Fruit fly (Drosophila melanogaster) whole organism, embryonic: ENCODE data around the gene Phyhd1.

Source experiments
- Aef1 ChIP-seq: fragments of 200-800 bp; sonication (Bioruptor generic); IDR thresholded peaks from 3 replicates; pipeline ENCODE4 v1.3.6; 2022; ENCODE audit warnings: missing biosample characterization, missing genetic modification characterization
- Bdp1 ChIP-seq: fragments of 200-800 bp; sonication (Bioruptor generic); optimal IDR thresholded peaks from 3 replicates; lab custom pipeline; 2016; ENCODE audit warnings: missing biosample characterization, missing genetic modification characterization
- C15 ChIP-seq: fragments of 200-800 bp; sonication (Bioruptor generic); IDR thresholded peaks from 3 replicates; pipeline ENCODE4 v1.3.6; 2022; ENCODE audit warnings: missing biosample characterization, missing genetic modification characterization
- CG11247 ChIP-seq: fragments of 200-800 bp; sonication (Bioruptor generic); IDR thresholded peaks from 2 replicates; pipeline ENCODE4 v1.3.6; 2022; ENCODE audit warnings: missing biosample characterization, missing genetic modification characterization
- CG13775 ChIP-seq: fragments of 200-800 bp; sonication (Bioruptor generic); optimal IDR thresholded peaks from 3 replicates; lab custom pipeline; 2017; ENCODE audit warnings: missing biosample characterization, mild to moderate bottlenecking, missing genetic modification characterization
- CG14014 ChIP-seq: fragments of 200-800 bp; sonication (Bioruptor generic); IDR thresholded peaks from 2 replicates; pipeline ENCODE4 v1.3.6; 2022; ENCODE audit warnings: missing biosample characterization, missing genetic modification characterization
- CG14710 ChIP-seq: fragments of 200-800 bp; sonication (Bioruptor generic); optimal IDR thresholded peaks from 3 replicates; lab custom pipeline; 2019; ENCODE audit warnings: missing biosample characterization, mild to moderate bottlenecking, missing genetic modification characterization, moderate library complexity
- CG15479 ChIP-seq: fragments of 200-800 bp; sonication (Bioruptor generic); optimal IDR thresholded peaks from 3 replicates; lab custom pipeline; 2019; ENCODE audit warnings: missing biosample characterization, mild to moderate bottlenecking, missing genetic modification characterization, moderate library complexity
- CG15696 ChIP-seq: fragments of 200-800 bp; sonication (Bioruptor generic); optimal IDR thresholded peaks from 2 replicates; lab custom pipeline; 2019; ENCODE audit warnings: missing biosample characterization, mild to moderate bottlenecking, missing genetic modification characterization, moderate library complexity
- CG18599 ChIP-seq: fragments of 200-800 bp; sonication (Bioruptor generic); optimal IDR thresholded peaks from 3 replicates; lab custom pipeline; 2017; ENCODE audit warnings: missing biosample characterization, missing genetic modification characterization, mild to moderate bottlenecking, moderate library complexity, missing genetic modification reagents
- CG30020 ChIP-seq: fragments of 200-800 bp; optimal IDR thresholded peaks from 2 replicates; lab custom pipeline; 2019; ENCODE audit warnings: missing biosample characterization, mild to moderate bottlenecking, missing genetic modification characterization, moderate library complexity
- CG30403 ChIP-seq: fragments of 200-800 bp; sonication (Bioruptor generic); optimal IDR thresholded peaks from 3 replicates; lab custom pipeline; 2016; ENCODE audit warnings: missing biosample characterization, missing genetic modification characterization
- CG31441 ChIP-seq: fragments of 200-800 bp; sonication (Bioruptor generic); IDR thresholded peaks from 2 replicates; pipeline ENCODE4 v1.3.6; 2022; ENCODE audit warnings: missing biosample characterization, missing genetic modification characterization
- CG4424 ChIP-seq: fragments of 200-800 bp; sonication (Bioruptor generic); optimal IDR thresholded peaks from 3 replicates; lab custom pipeline; 2016; ENCODE audit warnings: missing biosample characterization, missing genetic modification characterization
- CG4617 ChIP-seq: fragments of 200-800 bp; sonication (Bioruptor generic); optimal IDR thresholded peaks from 3 replicates; lab custom pipeline; 2016; ENCODE audit warnings: missing biosample characterization, missing genetic modification characterization, borderline replicate concordance
- CG5245 ChIP-seq: fragments of 200-800 bp; sonication (Bioruptor generic); optimal IDR thresholded peaks from 3 replicates; lab custom pipeline; 2016; ENCODE audit warnings: missing biosample characterization, missing genetic modification characterization
- CG7271 ChIP-seq: fragments of 200-800 bp; sonication (Bioruptor generic); optimal IDR thresholded peaks from 2 replicates; lab custom pipeline; 2018; ENCODE audit warnings: missing biosample characterization, mild to moderate bottlenecking, missing genetic modification characterization, moderate library complexity
- CG7786 ChIP-seq: fragments of 200-800 bp; sonication (Bioruptor generic); optimal IDR thresholded peaks from 2 replicates; lab custom pipeline; 2016; ENCODE audit warnings: missing biosample characterization, missing genetic modification characterization
- Chrac-16 ChIP-seq: fragments of 200-800 bp; sonication (Bioruptor generic); optimal IDR thresholded peaks from 3 replicates; lab custom pipeline; 2016; ENCODE audit warnings: missing biosample characterization, missing genetic modification characterization
- Ets65A ChIP-seq: fragments of 200-800 bp; sonication (Bioruptor generic); peaks from one replicate; lab custom pipeline; 2016; ENCODE audit warnings: missing biosample characterization, missing genetic modification characterization
- Gug ChIP-seq: fragments of 200-800 bp; sonication (Bioruptor generic); IDR thresholded peaks from 4 replicates; pipeline ENCODE4 v1.3.6; 2022; ENCODE audit warnings: missing biosample characterization, missing genetic modification characterization
- H15 ChIP-seq: fragments of 200-800 bp; sonication (Bioruptor generic); IDR thresholded peaks from 3 replicates; pipeline ENCODE4 v1.3.6; 2022; ENCODE audit warnings: missing biosample characterization, missing genetic modification characterization
- HLH4C ChIP-seq: fragments of 200-800 bp; sonication (Bioruptor generic); IDR thresholded peaks from 3 replicates; pipeline ENCODE4 v1.3.6; 2022; ENCODE audit warnings: missing biosample characterization, missing genetic modification characterization; ENCODE audit not compliant: partially characterized antibody
- Hmr ChIP-seq: fragments of 200-800 bp; sonication (Bioruptor generic); optimal IDR thresholded peaks from 3 replicates; lab custom pipeline; 2017; ENCODE audit warnings: mild to moderate bottlenecking, missing biosample characterization, missing genetic modification reagents, missing genetic modification characterization
- Mes4 ChIP-seq: fragments of 200-800 bp; sonication (Bioruptor generic); optimal IDR thresholded peaks from 2 replicates; lab custom pipeline; 2016; ENCODE audit warnings: missing biosample characterization, missing genetic modification characterization
- Mrtf ChIP-seq: fragments of 200-800 bp; sonication (Bioruptor generic); IDR thresholded peaks from 3 replicates; pipeline ENCODE4 v1.3.6; 2022; ENCODE audit warnings: missing biosample characterization, missing genetic modification characterization
- Oli ChIP-seq: fragments of 200-800 bp; sonication (Bioruptor generic); optimal IDR thresholded peaks from 2 replicates; lab custom pipeline; 2018; ENCODE audit warnings: missing biosample characterization, mild to moderate bottlenecking, missing genetic modification characterization, moderate library complexity
- Poxn ChIP-seq: fragments of 200-800 bp; sonication (Bioruptor generic); IDR thresholded peaks from 2 replicates; pipeline ENCODE4 v1.3.6; 2022; ENCODE audit warnings: missing biosample characterization, missing genetic modification characterization
- Ptx1 ChIP-seq: fragments of 200-800 bp; sonication (Bioruptor generic); IDR thresholded peaks from 2 replicates; pipeline ENCODE4 v1.3.6; 2022; ENCODE audit warnings: missing biosample characterization, missing genetic modification characterization
- Ravus ChIP-seq: fragments of 200-800 bp; sonication (Bioruptor generic); IDR thresholded peaks from 2 replicates; pipeline ENCODE4 v1.3.6; 2022; ENCODE audit warnings: missing biosample characterization, missing genetic modification characterization
- Sox100B ChIP-seq: fragments of 200-800 bp; sonication (Bioruptor generic); optimal IDR thresholded peaks from 3 replicates; lab custom pipeline; 2018; ENCODE audit warnings: missing biosample characterization, mild to moderate bottlenecking, missing genetic modification characterization
- Taf1 ChIP-seq: fragments of 200-800 bp; sonication (Bioruptor generic); IDR thresholded peaks from 2 replicates; pipeline ENCODE4 v1.3.6; 2022; ENCODE audit warnings: missing biosample characterization, missing genetic modification characterization
- Tbp ChIP-seq: fragments of >200 bp; optimal IDR thresholded peaks from 2 replicates; lab custom pipeline; 2018; ENCODE audit warnings: missing biosample characterization, missing genetic modification characterization
- Vsx1 ChIP-seq: fragments of 200-800 bp; sonication (Bioruptor generic); optimal IDR thresholded peaks from 2 replicates; lab custom pipeline; 2017; ENCODE audit warnings: missing biosample characterization, mild to moderate bottlenecking, missing genetic modification characterization, missing genetic modification reagents
- ap ChIP-seq: fragments of 200-800 bp; sonication (Bioruptor generic); IDR thresholded peaks from 2 replicates; pipeline ENCODE4 v1.3.6; 2022; ENCODE audit warnings: missing biosample characterization, missing genetic modification characterization
- ara ChIP-seq: fragments of 200-800 bp; sonication (Bioruptor generic); IDR thresholded peaks from 2 replicates; pipeline ENCODE4 v1.3.6; 2022; ENCODE audit warnings: missing biosample characterization, missing genetic modification characterization
- ato ChIP-seq: fragments of 200-800 bp; sonication (Bioruptor generic); IDR thresholded peaks from 2 replicates; pipeline ENCODE4 v1.3.6; 2022; ENCODE audit warnings: missing biosample characterization, missing genetic modification characterization; ENCODE audit not compliant: partially characterized antibody
- cad ChIP-seq: fragments of >200 bp; optimal IDR thresholded peaks from 2 replicates; lab custom pipeline; 2017; ENCODE audit warnings: missing biosample characterization, missing genetic modification characterization
- eve ChIP-seq, 2 experiments: fragments of >200 bp; optimal IDR thresholded peaks; 2 replicates each; lab custom pipeline; 2017; ENCODE audit warnings: missing biosample characterization in 2 of 2, missing genetic modification characterization in 2 of 2
- fu2 ChIP-seq: fragments of 200-800 bp; sonication (Bioruptor generic); optimal IDR thresholded peaks from 2 replicates; lab custom pipeline; 2016; ENCODE audit warnings: missing biosample characterization, missing genetic modification characterization
- gro ChIP-seq: fragments of 200-800 bp; sonication (Bioruptor generic); optimal IDR thresholded peaks from 2 replicates; lab custom pipeline; 2016; ENCODE audit warnings: missing biosample characterization, missing genetic modification characterization
- hbn ChIP-seq: fragments of 200-800 bp; sonication (Bioruptor generic); IDR thresholded peaks from 2 replicates; pipeline ENCODE4 v1.3.6; 2022; ENCODE audit warnings: missing biosample characterization, missing genetic modification characterization; ENCODE audit not compliant: partially characterized antibody
- ind ChIP-seq: fragments of 200-800 bp; sonication (Bioruptor generic); optimal IDR thresholded peaks from 3 replicates; lab custom pipeline; 2016; ENCODE audit warnings: missing biosample characterization, missing genetic modification characterization
- kay ChIP-seq: fragments of 200-800 bp; sonication (Bioruptor generic); optimal IDR thresholded peaks from 2 replicates; lab custom pipeline; 2016; ENCODE audit warnings: missing biosample characterization, missing genetic modification characterization
- nerfin-2 ChIP-seq: fragments of 200-800 bp; sonication (Bioruptor generic); IDR thresholded peaks from 2 replicates; pipeline ENCODE4 v1.3.6; 2022; ENCODE audit warnings: missing biosample characterization, missing genetic modification characterization; ENCODE audit not compliant: partially characterized antibody
- nmo ChIP-seq: fragments of 200-800 bp; sonication (Bioruptor generic); optimal IDR thresholded peaks from 2 replicates; lab custom pipeline; 2018; ENCODE audit warnings: missing biosample characterization, mild to moderate bottlenecking, missing genetic modification characterization, moderate library complexity
- sc ChIP-seq, 3 experiments: fragments of >200 bp in 2 of 3; fragments of 200-800 bp in 1 of 3; sonication (Bioruptor generic) in 1 of 3; optimal IDR thresholded peaks; 2 replicates in 2 of 3; 3 replicates in 1 of 3; lab custom pipeline; 2017; ENCODE audit warnings: mild to moderate bottlenecking in 1 of 3, missing biosample characterization in 1 of 3, missing genetic modification characterization in 1 of 3, missing genetic modification reagents in 1 of 3
- scrt ChIP-seq: fragments of 200-800 bp; sonication (Bioruptor generic); optimal IDR thresholded peaks from 2 replicates; lab custom pipeline; 2018; ENCODE audit warnings: missing biosample characterization, mild to moderate bottlenecking, missing genetic modification characterization, moderate library complexity
- sr ChIP-seq: fragments of 200-800 bp; sonication (Bioruptor generic); IDR thresholded peaks from 3 replicates; pipeline ENCODE4 v1.3.6; 2022; ENCODE audit warnings: missing biosample characterization, missing genetic modification characterization
- tgo ChIP-seq: fragments of 200-800 bp; sonication (Bioruptor generic); IDR thresholded peaks from 3 replicates; pipeline ENCODE4 v1.3.6; 2022; ENCODE audit warnings: missing biosample characterization, missing genetic modification characterization
- wor ChIP-seq: fragments of 200-800 bp; sonication (Bioruptor generic); IDR thresholded peaks from 2 replicates; pipeline ENCODE4 v1.3.6; 2022; ENCODE audit warnings: missing biosample characterization, missing genetic modification characterization
- zfh2 ChIP-seq: fragments of 200-800 bp; sonication (Bioruptor generic); optimal IDR thresholded peaks from 2 replicates; lab custom pipeline; 2016; ENCODE audit warnings: missing biosample characterization, missing genetic modification characterization

The Phyhd1 gene

DNA sequence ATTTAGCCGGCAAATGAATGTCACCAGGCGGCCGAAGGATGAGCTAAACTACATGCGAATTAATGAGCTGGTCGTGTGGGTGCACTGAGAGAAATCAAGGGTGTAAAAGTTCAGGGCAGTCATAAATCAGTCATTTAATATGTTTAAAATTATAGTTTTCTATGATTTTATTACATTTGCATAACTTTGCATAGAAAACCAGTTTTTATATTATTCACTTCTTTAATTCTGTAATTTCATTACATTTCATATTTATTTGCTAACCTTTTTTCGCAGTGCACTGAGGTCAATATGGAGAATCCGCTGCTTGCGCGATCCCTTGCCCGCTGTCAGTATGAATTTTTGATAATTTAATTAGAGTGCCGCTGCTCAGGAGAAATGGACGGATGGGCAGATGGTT lies 39.4 kb downstream of the Phyhd1 start (continued):
- TF ChIP-seq CG30403 (peak; percentile 31), Sox100B (GFP tag; lab: Kevin White, UChicago) (peak; percentile 6), C15 (GFP tag; lab: Robert Waterston, UW) (no peak), kay (GFP tag; lab: Kevin White, UChicago) (no peak), CG30020 (tag; lab: Kevin White, UChicago) (no peak), Taf1 (GFP tag; lab: Robert Waterston, UW) (no peak), sc (optimal IDR thresholded peaks at IDR 0.05; lab: Kevin White, UChicago) (no peak), sc (GFP tag; optimal IDR thresholded peaks at IDR 0.05; lab: Kevin White, UChicago) (peak; percentile 46), CG15479 (no peak), zfh2 (no peak), CG14014 (GFP tag; lab: Robert Waterston, UW) (no peak), Chrac-16 (peak; percentile 42), CG18599 (peak; percentile 10), wor (GFP tag; lab: Robert Waterston, UW) (no peak), cad (GFP tag; lab: Kevin White, UChicago) (no peak), Bdp1 (GFP tag; lab: Kevin White, UChicago) (no peak), ara (GFP tag; lab: Robert Waterston, UW) (peak; percentile 17; the same call in 1 of the 2 replicates), Vsx1 (GFP tag; lab: Kevin White, UChicago) (no peak), ato (GFP tag; lab: Robert Waterston, UW) (no peak), Aef1 (GFP tag; lab: Robert Waterston, UW) (no peak), CG4617 (GFP tag; lab: Kevin White, UChicago) (no peak), Tbp (no peak), CG5245 (peak; percentile 33), fu2 (GFP tag; lab: Kevin White, UChicago) (no peak), ind (peak; percentile 30), CG4424 (peak; percentile 38), CG13775 (peak; percentile 58), CG14710 (tag; lab: Kevin White, UChicago) (peak; percentile 52), Gug (no peak), Ptx1 (GFP tag; lab: Robert Waterston, UW) (peak; percentile 37; the same call in 1 of the 2 replicates), CG7271 (peak; percentile 53), tgo (GFP tag; lab: Robert Waterston, UW) (no peak), ap (GFP tag; lab: Robert Waterston, UW) (peak; percentile 16; the same call in 1 of the 2 replicates), gro (GFP tag; lab: Kevin White, UChicago) (no peak), Oli (tag; lab: Kevin White, UChicago) (peak; percentile 49), nerfin-2 (GFP tag; lab: Robert Waterston, UW) (no peak), CG11247 (GFP tag; lab: Robert Waterston, UW) (no peak), CG31441 (peak; percentile 66), CG7786 (GFP tag; lab: Kevin White, UChicago) (no peak), Mes4 (GFP tag; lab: Kevin White, UChicago) (peak; percentile 1), Hmr (GFP tag; lab: Kevin White, UChicago) (peak; percentile 17), Poxn (GFP tag; lab: Robert Waterston, UW) (no peak), scrt (GFP tag; lab: Kevin White, UChicago) (no peak), Ravus (GFP tag; lab: Robert Waterston, UW) (no peak), CG15696 (peak; percentile 67), sr (GFP tag; lab: Robert Waterston, UW) (no peak), nmo (GFP tag; lab: Kevin White, UChicago) (peak; percentile 45), Mrtf (no peak), eve (GFP tag; optimal IDR thresholded peaks at IDR 0.05; lab: Kevin White, UChicago) (peak in 1 of 2 experiments; percentile 31), hbn (GFP tag; lab: Robert Waterston, UW) (no peak), HLH4C (GFP tag; lab: Robert Waterston, UW) (no peak), Ets65A (GFP tag; lab: Kevin White, UChicago) (peak; percentile 90), H15 (peak; percentile 53; the same call in 1 of the 3 replicates)
